Worm (Caenorhabditis elegans): Measurements from ENCODE around the gene srh-171.

srh-171 gene

ce11 chrV:19972984-19973383 lies 7.5 kb downstream of the srh-171 start, which contains the start of gene srh-173:
srh-173 (plus strand) TSS chrV:19973284.
- TF ChIP-seq mls-2 (tag; optimal IDR thresholded peaks at IDR 0.05), result no peak
- TF ChIP-seq nhr-237 (tag; optimal IDR thresholded peaks at IDR 0.05), result no peak
- no peak for TF ChIP-seq elt-3 (tag; optimal IDR thresholded peaks at IDR 0.05)
- TF ChIP-seq ces-1 (GFP tag; optimal IDR thresholded peaks at IDR 0.05), result no peak
- TF ChIP-seq bed-3 (GFP tag; optimal IDR thresholded peaks at IDR 0.05), result no peak
- TF ChIP-seq tbx-8 (GFP tag; optimal IDR thresholded peaks at IDR 0.05), result no peak
- no peak for TF ChIP-seq cnd-1 (tag; optimal IDR thresholded peaks at IDR 0.05)
- TF ChIP-seq nhr-2 (tag; optimal IDR thresholded peaks at IDR 0.05), result no peak
- TF ChIP-seq lin-13 (tag; optimal IDR thresholded peaks at IDR 0.05), result no peak
- no peak for TF ChIP-seq nhr-76 (tag; optimal IDR thresholded peaks at IDR 0.05)
- no peak for TF ChIP-seq mep-1 (tag; optimal IDR thresholded peaks at IDR 0.05)
- no peak for TF ChIP-seq nhr-28 (tag; optimal IDR thresholded peaks at IDR 0.05)
- TF ChIP-seq sptf-1 (tag; optimal IDR thresholded peaks at IDR 0.05), result no peak
- no peak for TF ChIP-seq unc-120 (tag; optimal IDR thresholded peaks at IDR 0.05; ENCODE audit: poor library complexity, severe bottlenecking)
- TF ChIP-seq lsy-2 (tag; optimal IDR thresholded peaks at IDR 0.05), result no peak
- TF ChIP-seq M03D4.4 (tag; optimal IDR thresholded peaks at IDR 0.05), result no peak

- no peak for TF ChIP-seq elt-1 (tag; optimal IDR thresholded peaks at IDR 0.05; ENCODE audit: borderline replicate concordance, insufficient read depth)
- no peak for TF ChIP-seq lin-32 (GFP tag; optimal IDR thresholded peaks at IDR 0.05)
- no peak for TF ChIP-seq mls-2 (tag; optimal IDR thresholded peaks at IDR 0.05)
- no peak for TF ChIP-seq ceh-83 (GFP tag; optimal IDR thresholded peaks at IDR 0.05)
- no peak for TF ChIP-seq lin-13 (tag; optimal IDR thresholded peaks at IDR 0.05)
- no peak for TF ChIP-seq blmp-1 (tag; optimal IDR thresholded peaks at IDR 0.05)
- no peak for TF ChIP-seq nhr-2 (tag; optimal IDR thresholded peaks at IDR 0.05)
- no peak for TF ChIP-seq cnd-1 (tag; optimal IDR thresholded peaks at IDR 0.05)
- TF ChIP-seq zip-8 (tag; optimal IDR thresholded peaks at IDR 0.05), result no peak
Measured at ce11 chrV:19978220-19978619, 12.7 kb downstream of the srh-171 start, which contains the start of gene srh-183. srh-183 (minus strand) TSS chrV:19978320.

ce11 chrV:19981832-19982462 lies 16.4 kb downstream of the srh-171 start, which contains the start of gene Y60A3A.24:
Y60A3A.24 (minus strand) TSS chrV:19981882.
- TF ChIP-seq lsy-2 (tag; optimal IDR thresholded peaks at IDR 0.05), result no peak
- TF ChIP-seq bed-3 (GFP tag; optimal IDR thresholded peaks at IDR 0.05), result no peak
- no peak for TF ChIP-seq snpc-4 (tag; optimal IDR thresholded peaks at IDR 0.05)
- TF ChIP-seq mab-5 (tag; optimal IDR thresholded peaks at IDR 0.05), result no peak
- no peak for TF ChIP-seq zip-8 (tag; optimal IDR thresholded peaks at IDR 0.05)
- TF ChIP-seq ham-2 (GFP tag; optimal IDR thresholded peaks at IDR 0.05), result no peak
- no peak for TF ChIP-seq elt-1 (tag; optimal IDR thresholded peaks at IDR 0.05; ENCODE audit: borderline replicate concordance, insufficient read depth)
- TF ChIP-seq nhr-76 (tag; optimal IDR thresholded peaks at IDR 0.05), result no peak
- TF ChIP-seq nhr-2 (tag; optimal IDR thresholded peaks at IDR 0.05), result no peak
- TF ChIP-seq nhr-12 (tag; optimal IDR thresholded peaks at IDR 0.05), result no peak
- no peak for TF ChIP-seq nhr-237 (tag; optimal IDR thresholded peaks at IDR 0.05)
- TF ChIP-seq ceh-83 (GFP tag; optimal IDR thresholded peaks at IDR 0.05), result no peak
- no peak for TF ChIP-seq lin-32 (GFP tag; optimal IDR thresholded peaks at IDR 0.05)
- TF ChIP-seq cnd-1 (tag; optimal IDR thresholded peaks at IDR 0.05), result no peak
- no peak for TF ChIP-seq tbx-8 (GFP tag; optimal IDR thresholded peaks at IDR 0.05)
- no peak for TF ChIP-seq ztf-11 (tag; optimal IDR thresholded peaks at IDR 0.05)
- no peak for TF ChIP-seq mep-1 (tag; optimal IDR thresholded peaks at IDR 0.05)
- no peak for TF ChIP-seq hlh-1 (tag; optimal IDR thresholded peaks at IDR 0.05)
- no peak for TF ChIP-seq unc-39 (tag; optimal IDR thresholded peaks at IDR 0.05)

ce11 chrV:19986213-19986612 lies 20.7 kb downstream of the srh-171 start, which contains the start of gene clec-260:
clec-260 (minus strand) TSS chrV:19986313.
- no peak for TF ChIP-seq zip-8 (tag; optimal IDR thresholded peaks at IDR 0.05)
- TF ChIP-seq hlh-1 (tag; optimal IDR thresholded peaks at IDR 0.05), result no peak
- no peak for TF ChIP-seq mls-2 (tag; optimal IDR thresholded peaks at IDR 0.05)
- TF ChIP-seq nhr-28 (tag; optimal IDR thresholded peaks at IDR 0.05), result no peak
- TF ChIP-seq unc-62 (GFP tag; optimal IDR thresholded peaks at IDR 0.05), result no peak
- TF ChIP-seq lin-13 (tag; optimal IDR thresholded peaks at IDR 0.05), result no peak
- no peak for TF ChIP-seq ceh-39 (tag; optimal IDR thresholded peaks at IDR 0.05)
- TF ChIP-seq ces-1 (GFP tag; optimal IDR thresholded peaks at IDR 0.05), result no peak
- TF ChIP-seq mep-1 (tag; optimal IDR thresholded peaks at IDR 0.05), result no peak

ce11 chrV:19986788-19987187 lies 21.3 kb downstream of the srh-171 start:
- TF ChIP-seq ham-2 (GFP tag; optimal IDR thresholded peaks at IDR 0.05) (no peak), hlh-1 (tag; optimal IDR thresholded peaks at IDR 0.05) (no peak), zip-8 (tag; optimal IDR thresholded peaks at IDR 0.05) (no peak), bed-3 (GFP tag; optimal IDR thresholded peaks at IDR 0.05) (no peak), elt-3 (tag; optimal IDR thresholded peaks at IDR 0.05) (no peak), lin-13 (tag; optimal IDR thresholded peaks at IDR 0.05) (no peak), pha-4 (tag; optimal IDR thresholded peaks at IDR 0.05) (no peak), lin-32 (GFP tag; optimal IDR thresholded peaks at IDR 0.05) (no peak), mab-5 (tag; optimal IDR thresholded peaks at IDR 0.05) (no peak), ces-1 (GFP tag; optimal IDR thresholded peaks at IDR 0.05) (no peak), nhr-12 (tag; optimal IDR thresholded peaks at IDR 0.05) (no peak), ceh-83 (GFP tag; optimal IDR thresholded peaks at IDR 0.05) (no peak), cnd-1 (tag; optimal IDR thresholded peaks at IDR 0.05) (no peak), lsy-2 (tag; optimal IDR thresholded peaks at IDR 0.05) (no peak), unc-62 (GFP tag; optimal IDR thresholded peaks at IDR 0.05) (no peak), ceh-39 (tag; optimal IDR thresholded peaks at IDR 0.05) (no peak), sem-2 (GFP tag; optimal IDR thresholded peaks at IDR 0.05) (no peak), nhr-237 (tag; optimal IDR thresholded peaks at IDR 0.05) (no peak), ceh-43 (GFP tag; optimal IDR thresholded peaks at IDR 0.05) (no peak)
